Worm (Caenorhabditis elegans): Measurements from ENCODE around the gene vha-19.

- TF ChIP-seq sox-4 (tag; optimal IDR thresholded peaks at IDR 0.05), result no peak
- no peak for TF ChIP-seq ceh-9 (tag; optimal IDR thresholded peaks at IDR 0.05)
- TF ChIP-seq odd-2 (tag; optimal IDR thresholded peaks at IDR 0.05), result no peak
- TF ChIP-seq dve-1 (tag; optimal IDR thresholded peaks at IDR 0.05), result no peak
- no peak for TF ChIP-seq ttx-3 (tag; optimal IDR thresholded peaks at IDR 0.05)
- TF ChIP-seq hlh-6 (tag; optimal IDR thresholded peaks at IDR 0.05), result no peak
- no peak for TF ChIP-seq F13H6.1 (tag; optimal IDR thresholded peaks at IDR 0.05)
- no peak for TF ChIP-seq fkh-10 (GFP tag; optimal IDR thresholded peaks at IDR 0.05)
- no peak for TF ChIP-seq ceh-34 (tag; optimal IDR thresholded peaks at IDR 0.05)
- TF ChIP-seq pha-4 (tag; optimal IDR thresholded peaks at IDR 0.05), result no peak
- no peak for TF ChIP-seq elt-2 (tag; optimal IDR thresholded peaks at IDR 0.05)
- TF ChIP-seq ceh-18 (tag; optimal IDR thresholded peaks at IDR 0.05), result no peak
- TF ChIP-seq pag-3 (tag; optimal IDR thresholded peaks at IDR 0.05; ENCODE audit: borderline replicate concordance), result no peak
- no peak for TF ChIP-seq nhr-11 (tag; optimal IDR thresholded peaks at IDR 0.05)
Measured at ce11 chrIV:3337275-3337674, 31.7 kb upstream of the vha-19 start.
